Worm (Caenorhabditis elegans): Measurements from ENCODE around the gene ZC178.2.

DNA sequence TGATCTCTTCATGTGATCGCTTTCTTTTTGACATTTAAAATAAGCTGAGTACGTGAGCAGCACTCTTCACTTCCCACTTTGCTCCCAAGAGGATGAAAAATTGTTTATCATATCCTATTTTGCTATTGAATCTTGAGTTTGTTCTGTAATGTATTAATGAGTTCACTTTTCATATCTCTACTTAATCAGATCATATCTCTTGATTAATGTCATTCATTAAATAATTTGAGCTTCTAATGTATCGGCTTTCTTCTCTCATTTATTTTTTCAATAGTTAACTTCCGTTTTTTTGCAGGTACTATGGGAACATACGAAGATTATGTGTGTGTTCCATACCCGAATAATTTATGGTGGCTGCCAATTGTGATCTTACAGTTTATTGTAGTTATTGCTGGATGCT lies 30.8 kb downstream of the ZC178.2 start, which contains the start of gene ZC190.2:
- TF ChIP-seq nhr-76 (tag; optimal IDR thresholded peaks at IDR 0.05) (no peak), unc-62 (GFP tag; optimal IDR thresholded peaks at IDR 0.05) (no peak), ceh-28 (tag; optimal IDR thresholded peaks at IDR 0.05) (no peak), snpc-4 (tag; optimal IDR thresholded peaks at IDR 0.05) (no peak), aly-2 (tag; optimal IDR thresholded peaks at IDR 0.05) (no peak), mdl-1 (tag; optimal IDR thresholded peaks at IDR 0.05) (no peak), lin-15B (tag; optimal IDR thresholded peaks at IDR 0.05) (no peak)
